Worm (Caenorhabditis elegans) whole organism, late embryonic: Measurements from ENCODE around the gene lars-1.

ENCODE experiments used
- C08G9.2 ChIP-seq: sonication (generic microtip); optimal IDR thresholded peaks from 2 replicates; lab custom pipeline; 2016; ENCODE audit warnings: mild to moderate bottlenecking, missing genetic modification characterization, moderate library complexity, missing compliant biosample characterization
- C38D4.7 ChIP-seq: fragments of 200-800 bp; sonication (Bioruptor generic); optimal IDR thresholded peaks from 2 replicates; lab custom pipeline; 2018; ENCODE audit warnings: mild to moderate bottlenecking, missing genetic modification characterization, moderate library complexity, missing compliant biosample characterization
- F13H6.1 ChIP-seq: sonication (generic microtip); optimal IDR thresholded peaks from 2 replicates; lab custom pipeline; 2016; ENCODE audit warnings: missing genetic modification characterization, missing compliant biosample characterization
- K02D7.2 ChIP-seq: sonication (generic microtip); optimal IDR thresholded peaks from 2 replicates; lab custom pipeline; 2017; ENCODE audit warnings: mild to moderate bottlenecking, missing genetic modification characterization, missing compliant biosample characterization
- K09A11.1 ChIP-seq: sonication (generic microtip); optimal IDR thresholded peaks from 2 replicates; lab custom pipeline; 2017; ENCODE audit warnings: antibody characterized with exemption, mild to moderate bottlenecking, missing genetic modification characterization, missing compliant biosample characterization; ENCODE audit not compliant: insufficient read depth
- T23F11.4 ChIP-seq: fragments of 200-800 bp; sonication (Bioruptor generic); optimal IDR thresholded peaks from 2 replicates; lab custom pipeline; 2018; ENCODE audit warnings: mild to moderate bottlenecking, missing genetic modification characterization, missing compliant biosample characterization
- ahr-1 ChIP-seq: sonication (generic microtip); optimal IDR thresholded peaks from 2 replicates; lab custom pipeline; 2016; ENCODE audit warnings: missing genetic modification characterization, missing compliant biosample characterization
- ama-1 ChIP-seq: fragments of 150-350 bp; optimal IDR thresholded peaks from 2 replicates; lab custom pipeline; 2014
- ceh-14 ChIP-seq: sonication (generic microtip); optimal IDR thresholded peaks from 2 replicates; lab custom pipeline; 2016; ENCODE audit warnings: missing genotype, missing genetic modification characterization, missing compliant biosample characterization
- ceh-18 ChIP-seq: sonication (generic microtip); optimal IDR thresholded peaks from 2 replicates; lab custom pipeline; 2016; ENCODE audit warnings: missing genetic modification characterization, missing compliant biosample characterization
- ceh-19 ChIP-seq: fragments of 200-800 bp; sonication (Bioruptor generic); optimal IDR thresholded peaks from 2 replicates; lab custom pipeline; 2018; ENCODE audit warnings: mild to moderate bottlenecking, missing genetic modification characterization, missing compliant biosample characterization
- ceh-2 ChIP-seq: sonication (generic microtip); optimal IDR thresholded peaks from 2 replicates; lab custom pipeline; 2016; ENCODE audit warnings: missing genotype, missing genetic modification characterization, missing compliant biosample characterization
- ceh-30 ChIP-seq: fragments of 150-350 bp; optimal IDR thresholded peaks from 2 replicates; lab custom pipeline; 2014; ENCODE audit warnings: missing biosample characterization, missing genetic modification characterization
- ceh-31 ChIP-seq: sonication (generic microtip); optimal IDR thresholded peaks from 2 replicates; lab custom pipeline; 2016; ENCODE audit warnings: missing genetic modification characterization, missing compliant biosample characterization
- ceh-34 ChIP-seq: sonication (generic microtip); optimal IDR thresholded peaks from 2 replicates; lab custom pipeline; 2016; ENCODE audit warnings: mild to moderate bottlenecking, missing genetic modification characterization, missing compliant biosample characterization
- ceh-48 ChIP-seq: sonication (generic microtip); optimal IDR thresholded peaks from 2 replicates; lab custom pipeline; 2016; ENCODE audit warnings: missing genetic modification characterization, inconsistent platforms, missing compliant biosample characterization
- ceh-6 ChIP-seq: fragments of 200-800 bp; sonication (Bioruptor generic); optimal IDR thresholded peaks from 2 replicates; lab custom pipeline; 2018; ENCODE audit warnings: mild to moderate bottlenecking, missing genetic modification characterization, missing compliant biosample characterization
- ceh-9 ChIP-seq: sonication (generic microtip); optimal IDR thresholded peaks from 2 replicates; lab custom pipeline; 2016; ENCODE audit warnings: mild to moderate bottlenecking, missing genetic modification characterization, inconsistent platforms, missing compliant biosample characterization
- che-1 ChIP-seq: sonication (generic microtip); optimal IDR thresholded peaks from 2 replicates; lab custom pipeline; 2016; ENCODE audit warnings: mild to moderate bottlenecking, missing genetic modification characterization, missing compliant biosample characterization
- dve-1 ChIP-seq: sonication (generic microtip); optimal IDR thresholded peaks from 2 replicates; lab custom pipeline; 2017; ENCODE audit warnings: antibody characterized with exemption, mild to moderate bottlenecking, missing genetic modification characterization, missing compliant biosample characterization
- elt-2 ChIP-seq: sonication (generic microtip); optimal IDR thresholded peaks from 2 replicates; lab custom pipeline; 2016; ENCODE audit warnings: missing genetic modification reagents, missing genetic modification characterization, missing compliant biosample characterization
- ets-4 ChIP-seq: sonication (generic microtip); optimal IDR thresholded peaks from 2 replicates; lab custom pipeline; 2016; ENCODE audit warnings: missing genetic modification characterization, missing compliant biosample characterization
- fax-1 ChIP-seq: sonication (generic microtip); optimal IDR thresholded peaks from 2 replicates; lab custom pipeline; 2016; ENCODE audit warnings: missing genotype, missing genetic modification characterization, missing compliant biosample characterization
- fkh-6 ChIP-seq: sonication (generic microtip); optimal IDR thresholded peaks from 2 replicates; lab custom pipeline; 2016; ENCODE audit warnings: missing genetic modification characterization, missing compliant biosample characterization
- hlh-6 ChIP-seq: sonication (generic microtip); optimal IDR thresholded peaks from 2 replicates; lab custom pipeline; 2016; ENCODE audit warnings: missing genotype, missing genetic modification characterization, missing compliant biosample characterization
- hlh-8 ChIP-seq: sonication (generic microtip); optimal IDR thresholded peaks from 2 replicates; lab custom pipeline; 2016; ENCODE audit warnings: missing genotype, missing genetic modification characterization, missing compliant biosample characterization
- lim-6 ChIP-seq: sonication (generic microtip); optimal IDR thresholded peaks from 2 replicates; lab custom pipeline; 2016; ENCODE audit warnings: missing genetic modification characterization, missing compliant biosample characterization
- mec-3 ChIP-seq: sonication (generic microtip); optimal IDR thresholded peaks from 2 replicates; lab custom pipeline; 2016; ENCODE audit warnings: borderline replicate concordance, missing genetic modification characterization, missing compliant biosample characterization
- nfya-1 ChIP-seq: sonication (generic microtip); optimal IDR thresholded peaks from 2 replicates; lab custom pipeline; 2017; ENCODE audit warnings: missing genetic modification characterization, mild to moderate bottlenecking, missing compliant biosample characterization, antibody characterized with exemption, moderate library complexity
- nhr-11 ChIP-seq: fragments of 150-350 bp; optimal IDR thresholded peaks from 2 replicates; lab custom pipeline; 2014; ENCODE audit warnings: missing biosample characterization, missing genetic modification characterization
- npax-4 ChIP-seq: sonication (generic microtip); optimal IDR thresholded peaks from 2 replicates; lab custom pipeline; 2016; ENCODE audit warnings: missing genetic modification characterization, missing compliant biosample characterization
- pag-3 ChIP-seq: sonication (generic microtip); optimal IDR thresholded peaks from 2 replicates; lab custom pipeline; 2016; ENCODE audit warnings: missing compliant biosample characterization, missing genetic modification characterization, borderline replicate concordance
- pat-9 ChIP-seq: fragments of 200-800 bp; sonication (Bioruptor generic); optimal IDR thresholded peaks from 2 replicates; lab custom pipeline; 2018; ENCODE audit warnings: mild to moderate bottlenecking, missing genetic modification characterization, moderate library complexity, missing compliant biosample characterization
- pax-1 ChIP-seq: fragments of 150-350 bp; optimal IDR thresholded peaks from 2 replicates; lab custom pipeline; 2014; ENCODE audit warnings: missing biosample characterization, missing genetic modification characterization
- pqm-1 ChIP-seq: sonication (generic microtip); optimal IDR thresholded peaks from 2 replicates; lab custom pipeline; 2016; ENCODE audit warnings: missing genetic modification characterization, missing compliant biosample characterization
- pros-1 ChIP-seq: fragments of 150-350 bp; optimal IDR thresholded peaks from 2 replicates; lab custom pipeline; 2014; ENCODE audit warnings: missing biosample characterization, missing genetic modification reagents, missing genetic modification characterization
- ref-2 ChIP-seq: sonication (generic microtip); optimal IDR thresholded peaks from 2 replicates; lab custom pipeline; 2016; ENCODE audit warnings: missing genetic modification characterization, missing compliant biosample characterization
- rnt-1 ChIP-seq: sonication (generic microtip); optimal IDR thresholded peaks from 2 replicates; lab custom pipeline; 2016; ENCODE audit warnings: missing genetic modification characterization, missing compliant biosample characterization
- sdc-2 ChIP-seq: sonication (generic microtip); optimal IDR thresholded peaks from 2 replicates; lab custom pipeline; 2016; ENCODE audit warnings: missing genotype, missing genetic modification characterization, missing compliant biosample characterization
- sox-4 ChIP-seq: sonication (generic microtip); optimal IDR thresholded peaks from 2 replicates; lab custom pipeline; 2017; ENCODE audit warnings: mild to moderate bottlenecking, missing genetic modification characterization, inconsistent platforms, missing compliant biosample characterization
- syd-9 ChIP-seq: sonication (generic microtip); optimal IDR thresholded peaks from 2 replicates; lab custom pipeline; 2016; ENCODE audit warnings: mild to moderate bottlenecking, missing genetic modification characterization, moderate library complexity, missing compliant biosample characterization
- tbx-2 ChIP-seq: sonication (generic microtip); optimal IDR thresholded peaks from 2 replicates; lab custom pipeline; 2016; ENCODE audit warnings: missing genetic modification characterization, missing compliant biosample characterization
- tbx-7 ChIP-seq: sonication (generic microtip); optimal IDR thresholded peaks from 2 replicates; lab custom pipeline; 2016; ENCODE audit warnings: missing genotype, missing genetic modification characterization, missing compliant biosample characterization
- unc-3 ChIP-seq, 2 experiments: fragments of 200-800 bp in 1 of 2; sonication (Bioruptor generic) in 1 of 2; sonication (generic microtip) in 1 of 2; conservative IDR thresholded peaks in 1 of 2; optimal IDR thresholded peaks in 1 of 2; 2 replicates each; pipeline versions ENCODE4 v1.3.6 to Lab custom; 2016 to 2022; ENCODE audit warnings: missing compliant biosample characterization in 2 of 2, missing genetic modification characterization in 2 of 2, missing genetic modification reagents in 1 of 2
- unc-42 ChIP-seq: sonication (generic microtip); optimal IDR thresholded peaks from 2 replicates; lab custom pipeline; 2016; ENCODE audit warnings: missing genotype, missing genetic modification characterization, missing compliant biosample characterization
- unc-55 ChIP-seq: sonication (generic microtip); optimal IDR thresholded peaks from 2 replicates; lab custom pipeline; 2017; ENCODE audit warnings: missing biosample characterization, missing genetic modification reagents, missing genetic modification characterization
- zip-5 ChIP-seq: sonication (generic microtip); optimal IDR thresholded peaks from 2 replicates; lab custom pipeline; 2016; ENCODE audit warnings: missing genetic modification characterization, missing compliant biosample characterization
- ztf-16 ChIP-seq: sonication (generic microtip); optimal IDR thresholded peaks from 2 replicates; lab custom pipeline; 2017; ENCODE audit warnings: missing genetic modification characterization, missing compliant biosample characterization

Gene lars-1

DNA sequence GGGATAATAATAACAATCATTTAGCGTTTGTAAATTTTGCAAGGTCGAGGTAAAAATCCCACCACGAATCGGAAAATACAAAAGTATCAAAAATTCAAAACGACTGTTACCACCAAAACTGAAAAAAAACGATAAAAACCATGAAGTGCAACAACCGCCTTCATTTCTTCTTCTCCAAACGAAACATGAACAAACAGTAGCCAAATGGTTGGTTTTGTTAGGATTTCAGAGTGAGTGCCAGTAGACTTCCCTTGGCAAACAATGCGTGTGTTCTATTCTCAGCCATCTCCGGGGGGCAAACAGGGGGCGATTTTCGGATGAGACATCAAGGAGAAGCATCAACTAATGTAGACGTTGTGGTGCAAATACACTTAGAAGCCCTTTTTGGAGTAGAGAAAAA, 38.1 kb upstream of the lars-1 start:
- TF ChIP-seq unc-3 (GFP tag; conservative IDR thresholded peaks at IDR 0.05; lab: Robert Waterston, UW) (no peak), unc-3 (tag; optimal IDR thresholded peaks at IDR 0.05; lab: Kevin White, UChicago) (no peak), ceh-34 (no peak), syd-9 (tag; lab: Kevin White, UChicago) (no peak), dve-1 (tag; lab: Kevin White, UChicago) (no peak), pros-1 (tag; lab: Kevin White, UChicago) (no peak), npax-4 (tag; lab: Kevin White, UChicago) (no peak), ceh-9 (tag; lab: Kevin White, UChicago) (no peak), ceh-14 (tag; lab: Kevin White, UChicago) (no peak), nfya-1 (tag; lab: Kevin White, UChicago) (no peak), ceh-30 (no peak), ztf-16 (tag; lab: Kevin White, UChicago) (no peak), tbx-2 (tag; lab: Kevin White, UChicago) (no peak), ahr-1 (no peak), ceh-19 (GFP tag; lab: Kevin White, UChicago) (no peak), hlh-8 (tag; lab: Kevin White, UChicago) (no peak), sdc-2 (no peak), sox-4 (no peak), C38D4.7 (no peak), zip-5 (no peak), ets-4 (tag; lab: Kevin White, UChicago) (no peak)
- TF ChIP-seq, all 69 proteins: peak for 0

DNA sequence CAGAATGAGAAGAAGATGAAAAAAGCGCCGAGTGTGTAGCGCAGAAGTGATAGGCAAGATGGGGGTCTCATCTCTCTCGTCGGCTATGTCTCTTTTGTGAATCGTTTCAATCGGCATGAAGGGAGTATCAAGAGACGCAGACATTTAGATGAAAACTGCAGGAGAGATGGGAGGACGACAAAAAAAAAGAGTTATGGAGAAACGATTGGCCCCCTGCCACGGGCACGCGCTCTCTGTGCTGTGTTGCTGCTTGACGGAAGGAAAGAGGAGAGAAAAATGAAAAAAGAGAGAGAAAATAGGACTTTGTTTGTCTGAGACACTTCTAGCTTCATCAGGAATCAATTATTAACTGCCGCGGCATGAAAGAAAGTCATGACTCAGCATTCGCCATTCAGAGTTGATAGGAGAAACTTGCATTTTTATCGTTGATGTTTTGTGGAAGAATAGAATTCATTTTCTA, 37.1 kb upstream of the lars-1 start:
- TF ChIP-seq C08G9.2 (tag; lab: Kevin White, UChicago) (peak; percentile 49), tbx-2 (tag; lab: Kevin White, UChicago) (peak; percentile 78), sdc-2 (peak; percentile 32), ceh-14 (tag; lab: Kevin White, UChicago) (peak; percentile 85), mec-3 (tag; lab: Kevin White, UChicago) (no peak), unc-42 (peak; percentile 84), F13H6.1 (tag; lab: Kevin White, UChicago) (peak; percentile 33), elt-2 (tag; lab: Kevin White, UChicago) (peak; percentile 60), hlh-8 (tag; lab: Kevin White, UChicago) (peak; percentile 36), K09A11.1 (peak; percentile 42), ztf-16 (tag; lab: Kevin White, UChicago) (no peak), C38D4.7 (no peak), T23F11.4 (GFP tag; lab: Kevin White, UChicago) (no peak), ets-4 (tag; lab: Kevin White, UChicago) (peak; percentile 57), unc-3 (GFP tag; conservative IDR thresholded peaks at IDR 0.05; lab: Robert Waterston, UW) (no peak), unc-3 (tag; optimal IDR thresholded peaks at IDR 0.05; lab: Kevin White, UChicago) (peak; percentile 57), K02D7.2 (no peak), nfya-1 (tag; lab: Kevin White, UChicago) (peak; percentile 88), ceh-19 (GFP tag; lab: Kevin White, UChicago) (peak; percentile 35), pqm-1 (tag; lab: Kevin White, UChicago) (peak; percentile 55), dve-1 (tag; lab: Kevin White, UChicago) (peak; percentile 29), ceh-2 (tag; lab: Kevin White, UChicago) (peak; percentile 31), tbx-7 (tag; lab: Kevin White, UChicago) (no peak), ceh-18 (tag; lab: Kevin White, UChicago) (peak; percentile 98), ceh-31 (peak; percentile 87), rnt-1 (tag; lab: Kevin White, UChicago) (peak; percentile 66), nhr-11 (tag; lab: Kevin White, UChicago) (no peak), pax-1 (tag; lab: Kevin White, UChicago) (no peak), che-1 (tag; lab: Kevin White, UChicago) (no peak), fkh-6 (peak; percentile 43), ama-1 (lab: Kevin White, UChicago) (no peak), ceh-6 (GFP tag; lab: Kevin White, UChicago) (no peak), pat-9 (tag; lab: Kevin White, UChicago) (peak; percentile 14), ceh-34 (peak; percentile 72), lim-6 (tag; lab: Kevin White, UChicago) (peak; percentile 8), pros-1 (tag; lab: Kevin White, UChicago) (peak; percentile 84), ceh-48 (tag; lab: Kevin White, UChicago) (peak; percentile 25), ref-2 (tag; lab: Kevin White, UChicago) (peak; percentile 61), fax-1 (tag; lab: Kevin White, UChicago) (no peak), unc-55 (peak; percentile 86), syd-9 (tag; lab: Kevin White, UChicago) (peak; percentile 38), pag-3 (tag; lab: Kevin White, UChicago) (peak; percentile 21), hlh-6 (tag; lab: Kevin White, UChicago) (peak; percentile 59)
